Fruit fly (Drosophila melanogaster): ENCODE results near the gene CG15293.

DNA sequence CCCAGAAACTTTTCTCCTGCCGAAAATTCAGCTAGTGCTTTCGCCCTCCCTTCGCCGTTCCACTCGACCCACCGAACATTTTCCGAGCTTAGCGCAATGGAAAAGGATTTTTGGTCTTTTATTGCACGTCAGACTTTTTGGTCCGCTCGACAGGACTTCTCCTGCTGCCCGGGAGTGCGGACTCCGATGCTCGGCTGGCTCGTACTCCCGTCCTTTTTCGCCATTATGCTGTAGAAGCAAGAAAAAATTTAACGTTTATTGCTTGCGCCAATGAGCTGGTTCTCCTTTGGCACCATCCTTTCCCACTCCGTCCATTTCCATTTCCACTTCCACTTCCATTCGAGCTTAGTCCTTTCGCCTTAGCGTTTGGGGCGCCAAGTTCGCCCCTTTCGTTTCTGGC is 16.4 kb upstream of the CG15293 start:
- TF ChIP-seq sage (GFP tag; optimal IDR thresholded peaks at IDR 0.05) (no peak), Mio (GFP tag; optimal IDR thresholded peaks at IDR 0.05) (no peak), CrebA (GFP tag; optimal IDR thresholded peaks at IDR 0.05; ENCODE audit: borderline replicate concordance) (no peak), HLH106 (tag; optimal IDR thresholded peaks at IDR 0.05) (no peak), psq (GFP tag; optimal IDR thresholded peaks at IDR 0.05) (no peak), h (GFP tag; optimal IDR thresholded peaks at IDR 0.05) (no peak), rgr (GFP tag; optimal IDR thresholded peaks at IDR 0.05) (no peak), Vsx2 (GFP tag; optimal IDR thresholded peaks at IDR 0.05; ENCODE audit: partially characterized antibody) (no peak), Hr78 (GFP tag; optimal IDR thresholded peaks at IDR 0.05) (no peak)

Measured in whole organism, wandering third instar larva.